Worm (Caenorhabditis elegans) whole organism, L2 larva: Measurements from ENCODE around the gene rnp-7.
A peak's percentile ranks its signal among the peaks of the same experiment; 100 is the strongest.

Experiments
- egl-27 ChIP-seq: sonication (generic microtip); optimal IDR thresholded peaks from 3 replicates; lab custom pipeline; 2017; ENCODE audit warnings: missing biosample characterization, missing genetic modification reagents, missing genetic modification characterization
- gmeb-1 ChIP-seq: fragments of 150-350 bp; optimal IDR thresholded peaks from 2 replicates; lab custom pipeline; 2014; ENCODE audit warnings: missing biosample characterization, missing genetic modification characterization

DNA sequence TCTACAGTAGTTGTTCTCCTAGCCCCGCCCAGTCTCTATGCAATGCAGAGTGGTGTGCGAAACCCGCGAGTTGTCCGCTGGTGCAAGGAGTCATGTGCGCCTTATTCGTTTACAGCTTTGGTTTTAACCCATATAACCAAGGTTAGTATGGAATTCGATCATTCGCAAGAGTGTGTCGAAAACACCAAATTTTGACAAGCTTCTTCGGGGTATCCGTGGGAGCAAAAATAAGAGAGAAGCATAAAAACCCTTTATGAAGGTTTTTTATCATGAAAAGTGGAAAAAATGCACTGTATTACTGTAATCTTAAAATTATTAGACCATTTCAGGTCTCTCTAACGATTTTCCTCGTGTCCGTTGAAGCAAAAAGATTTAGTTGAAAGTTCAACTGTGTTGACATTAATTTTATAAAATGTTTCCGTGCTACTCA, 18.8 kb downstream of the rnp-7 start:
- TF ChIP-seq gmeb-1 (tag; lab: Kevin White, UChicago) (peak; percentile 64), egl-27 (tag; lab: Kevin White, UChicago) (peak; percentile 25)
